Fruit fly (Drosophila melanogaster) whole organism, embryonic: Measurements from ENCODE around the gene Vav.

Source experiments
- Bteb2 ChIP-seq: fragments of 200-800 bp; sonication (Bioruptor generic); optimal IDR thresholded peaks from 2 replicates; lab custom pipeline; 2016; ENCODE audit warnings: missing biosample characterization, missing genetic modification characterization
- CG10654 ChIP-seq: fragments of 200-800 bp; sonication (Bioruptor generic); optimal IDR thresholded peaks from 2 replicates; lab custom pipeline; 2016; ENCODE audit warnings: missing biosample characterization, missing genetic modification characterization
- CG11456 ChIP-seq: fragments of 200-800 bp; sonication (Bioruptor generic); IDR thresholded peaks from 3 replicates; pipeline ENCODE4 v1.3.6; 2022; ENCODE audit warnings: missing biosample characterization, missing genetic modification characterization
- CG11504 ChIP-seq: fragments of 200-800 bp; sonication (Bioruptor generic); optimal IDR thresholded peaks from 3 replicates; lab custom pipeline; 2019; ENCODE audit warnings: missing biosample characterization, mild to moderate bottlenecking, missing genetic modification characterization, moderate library complexity
- CG12071 ChIP-seq: fragments of 200-800 bp; sonication (Bioruptor generic); optimal IDR thresholded peaks from 3 replicates; lab custom pipeline; 2018; ENCODE audit warnings: missing biosample characterization, mild to moderate bottlenecking, missing genetic modification characterization
- CG12236 ChIP-seq: fragments of 200-800 bp; sonication (Bioruptor generic); optimal IDR thresholded peaks from 2 replicates; lab custom pipeline; 2016; ENCODE audit warnings: missing biosample characterization, missing genetic modification characterization
- CG12659 ChIP-seq: fragments of 200-800 bp; sonication (Bioruptor generic); optimal IDR thresholded peaks from 3 replicates; lab custom pipeline; 2017; ENCODE audit warnings: mild to moderate bottlenecking, missing biosample characterization, missing genetic modification reagents, missing genetic modification characterization
- CG13296 ChIP-seq: fragments of 200-800 bp; sonication (Bioruptor generic); optimal IDR thresholded peaks from 3 replicates; lab custom pipeline; 2018; ENCODE audit warnings: missing biosample characterization, mild to moderate bottlenecking, missing genetic modification characterization
- CG16815 ChIP-seq: fragments of 200-800 bp; sonication (Bioruptor generic); optimal IDR thresholded peaks from 3 replicates; lab custom pipeline; 2017; ENCODE audit warnings: missing biosample characterization, mild to moderate bottlenecking, missing genetic modification characterization
- CG17612 ChIP-seq: fragments of 200-800 bp; sonication (Bioruptor generic); IDR thresholded peaks from 2 replicates; pipeline ENCODE4 v1.3.6; 2022; ENCODE audit warnings: missing biosample characterization, missing genetic modification characterization
- CG18619 ChIP-seq: fragments of 200-800 bp; sonication (Bioruptor generic); optimal IDR thresholded peaks from 3 replicates; lab custom pipeline; 2017; ENCODE audit warnings: missing biosample characterization, mild to moderate bottlenecking, missing genetic modification characterization
- CG32532 ChIP-seq: fragments of 200-800 bp; sonication (Bioruptor generic); IDR thresholded peaks from 2 replicates; pipeline ENCODE4 v1.3.6; 2022; ENCODE audit warnings: missing biosample characterization, missing genetic modification characterization
- CG33557 ChIP-seq: fragments of 200-800 bp; sonication (Bioruptor generic); optimal IDR thresholded peaks from 2 replicates; lab custom pipeline; 2019; ENCODE audit warnings: missing biosample characterization, mild to moderate bottlenecking, missing genetic modification characterization, moderate library complexity
- CG7271 ChIP-seq: fragments of 200-800 bp; sonication (Bioruptor generic); optimal IDR thresholded peaks from 2 replicates; lab custom pipeline; 2018; ENCODE audit warnings: missing biosample characterization, mild to moderate bottlenecking, missing genetic modification characterization, moderate library complexity
- Camta ChIP-seq: fragments of 200-800 bp; sonication (Bioruptor generic); optimal IDR thresholded peaks from 2 replicates; lab custom pipeline; 2016; ENCODE audit warnings: missing biosample characterization, missing genetic modification characterization
- CrebB ChIP-seq: fragments of 200-800 bp; sonication (Bioruptor generic); optimal IDR thresholded peaks from 3 replicates; lab custom pipeline; 2018; ENCODE audit warnings: missing biosample characterization, mild to moderate bottlenecking, missing genetic modification characterization
- Elba2 ChIP-seq: fragments of 200-800 bp; sonication (Bioruptor generic); optimal IDR thresholded peaks from 3 replicates; lab custom pipeline; 2016; ENCODE audit warnings: missing biosample characterization, missing genetic modification characterization
- Fer2 ChIP-seq: fragments of 200-800 bp; sonication (Bioruptor generic); optimal IDR thresholded peaks from 2 replicates; lab custom pipeline; 2018; ENCODE audit warnings: missing biosample characterization, mild to moderate bottlenecking, missing genetic modification characterization, moderate library complexity
- H2.0 ChIP-seq: fragments of 200-800 bp; sonication (Bioruptor generic); IDR thresholded peaks from 2 replicates; pipeline ENCODE4 v1.3.6; 2022; ENCODE audit warnings: missing biosample characterization, missing genetic modification characterization
- Hsf ChIP-seq: fragments of 200-800 bp; sonication (Bioruptor generic); optimal IDR thresholded peaks from 3 replicates; lab custom pipeline; 2016; ENCODE audit warnings: missing biosample characterization, missing genetic modification characterization
- Kr ChIP-seq: fragments of 200-800 bp; sonication (Bioruptor generic); optimal IDR thresholded peaks from 2 replicates; lab custom pipeline; 2017; ENCODE audit warnings: missing biosample characterization, mild to moderate bottlenecking, missing genetic modification characterization
- NfI ChIP-seq: fragments of 200-800 bp; sonication (Bioruptor generic); optimal IDR thresholded peaks from 3 replicates; lab custom pipeline; 2018; ENCODE audit warnings: missing biosample characterization, mild to moderate bottlenecking, missing genetic modification characterization, moderate library complexity
- Vsx1 ChIP-seq: fragments of 200-800 bp; sonication (Bioruptor generic); optimal IDR thresholded peaks from 2 replicates; lab custom pipeline; 2017; ENCODE audit warnings: missing biosample characterization, mild to moderate bottlenecking, missing genetic modification characterization, missing genetic modification reagents
- ab ChIP-seq: fragments of 200-800 bp; sonication (Bioruptor generic); optimal IDR thresholded peaks from 2 replicates; lab custom pipeline; 2016; ENCODE audit warnings: missing biosample characterization, missing genetic modification characterization
- bowl ChIP-seq: fragments of 200-800 bp; sonication (Bioruptor generic); IDR thresholded peaks from 2 replicates; pipeline ENCODE4 v1.3.6; 2022; ENCODE audit warnings: missing biosample characterization, missing genetic modification characterization
- cg ChIP-seq: fragments of 200-800 bp; sonication (Bioruptor generic); optimal IDR thresholded peaks from 3 replicates; lab custom pipeline; 2019; ENCODE audit warnings: missing biosample characterization, mild to moderate bottlenecking, missing genetic modification characterization, moderate library complexity
- croc ChIP-seq: fragments of 200-800 bp; sonication (Bioruptor generic); conservative IDR thresholded peaks from 3 replicates; pipeline ENCODE4 v1.3.6; 2022; ENCODE audit warnings: missing biosample characterization, missing genetic modification characterization
- dm ChIP-seq: fragments of 200-800 bp; sonication (Bioruptor generic); optimal IDR thresholded peaks from 3 replicates; lab custom pipeline; 2016; ENCODE audit warnings: missing biosample characterization, missing genetic modification characterization
- fd3F ChIP-seq: fragments of 200-800 bp; sonication (Bioruptor generic); optimal IDR thresholded peaks from 2 replicates; lab custom pipeline; 2018; ENCODE audit warnings: missing biosample characterization, mild to moderate bottlenecking, missing genetic modification characterization, moderate library complexity
- ftz-f1 ChIP-seq: fragments of 200-800 bp; sonication (Bioruptor generic); optimal IDR thresholded peaks from 2 replicates; lab custom pipeline; 2016; ENCODE audit warnings: missing biosample characterization, missing genetic modification characterization
- h ChIP-seq: fragments of >200 bp; optimal IDR thresholded peaks from 2 replicates; lab custom pipeline; 2017
- hkb ChIP-seq, 2 experiments: fragments of 200-800 bp in 1 of 2; fragments of >200 bp in 1 of 2; sonication (Bioruptor generic) in 1 of 2; IDR thresholded peaks in 1 of 2; optimal IDR thresholded peaks in 1 of 2; 2 replicates each; pipeline versions ENCODE4 v1.3.6 to Lab custom; 2017 to 2022; ENCODE audit warnings: missing biosample characterization in 1 of 2, missing genetic modification characterization in 1 of 2
- kah ChIP-seq: fragments of 200-800 bp; sonication (Bioruptor generic); optimal IDR thresholded peaks from 2 replicates; lab custom pipeline; 2018; ENCODE audit warnings: missing biosample characterization, mild to moderate bottlenecking, missing genetic modification characterization
- ken ChIP-seq: fragments of 200-800 bp; sonication (Bioruptor generic); IDR thresholded peaks from 3 replicates; pipeline ENCODE4 v1.3.6; 2022; ENCODE audit warnings: missing biosample characterization, missing genetic modification characterization
- lilli ChIP-seq: fragments of 200-800 bp; sonication (Bioruptor generic); optimal IDR thresholded peaks from 3 replicates; lab custom pipeline; 2016; ENCODE audit warnings: missing biosample characterization, missing genetic modification characterization
- mam ChIP-seq: fragments of 200-800 bp; sonication (Bioruptor generic); optimal IDR thresholded peaks from 3 replicates; lab custom pipeline; 2016; ENCODE audit warnings: missing biosample characterization, missing genetic modification characterization
- mirr ChIP-seq: fragments of 200-800 bp; sonication (Bioruptor generic); optimal IDR thresholded peaks from 3 replicates; lab custom pipeline; 2018; ENCODE audit warnings: missing biosample characterization, mild to moderate bottlenecking, missing genetic modification characterization
- nerfin-2 ChIP-seq: fragments of 200-800 bp; sonication (Bioruptor generic); IDR thresholded peaks from 2 replicates; pipeline ENCODE4 v1.3.6; 2022; ENCODE audit warnings: missing biosample characterization, missing genetic modification characterization; ENCODE audit not compliant: partially characterized antibody
- otp ChIP-seq: fragments of 200-800 bp; sonication (Bioruptor generic); IDR thresholded peaks from 3 replicates; pipeline ENCODE4, ENCODE4 v1.3.6; 2022; ENCODE audit warnings: missing biosample characterization, missing genetic modification characterization
- pb ChIP-seq: fragments of 200-800 bp; sonication (Bioruptor generic); optimal IDR thresholded peaks from 3 replicates; lab custom pipeline; 2016; ENCODE audit warnings: missing biosample characterization, missing genetic modification characterization
- pum ChIP-seq: fragments of 200-800 bp; sonication (Bioruptor generic); optimal IDR thresholded peaks from 2 replicates; lab custom pipeline; 2016; ENCODE audit warnings: missing biosample characterization, missing genetic modification characterization
- sens-2 ChIP-seq: fragments of 200-800 bp; sonication (Bioruptor generic); IDR thresholded peaks from 2 replicates; pipeline ENCODE4 v1.3.6; 2022; ENCODE audit warnings: missing biosample characterization, missing genetic modification characterization
- seq ChIP-seq: fragments of 200-800 bp; sonication (Bioruptor generic); IDR thresholded peaks from 2 replicates; pipeline ENCODE4 v1.3.6; 2022; ENCODE audit warnings: missing biosample characterization, missing genetic modification characterization
- sisA ChIP-seq: fragments of 200-800 bp; sonication (Bioruptor generic); IDR thresholded peaks from 2 replicates; pipeline ENCODE4 v1.3.6; 2022; ENCODE audit warnings: missing biosample characterization, missing genetic modification characterization
- tll ChIP-seq, 2 experiments: fragments of 200-800 bp in 1 of 2; fragments of >200 bp in 1 of 2; sonication (Bioruptor generic) in 1 of 2; optimal IDR thresholded peaks; 2 replicates each; lab custom pipeline; 2017 to 2019; ENCODE audit warnings: missing biosample characterization in 2 of 2, missing genetic modification characterization in 2 of 2, mild to moderate bottlenecking in 1 of 2, moderate library complexity in 1 of 2
- vnd ChIP-seq: fragments of 200-800 bp; sonication (Bioruptor generic); IDR thresholded peaks from 3 replicates; pipeline ENCODE4 v1.3.6; 2022; ENCODE audit warnings: missing biosample characterization, missing genetic modification characterization; ENCODE audit not compliant: partially characterized antibody
- wdn ChIP-seq: fragments of 200-800 bp; sonication (Bioruptor generic); IDR thresholded peaks from 2 replicates; pipeline ENCODE4 v1.3.6; 2022; ENCODE audit warnings: missing biosample characterization, missing genetic modification characterization
- zf30C ChIP-seq: fragments of 200-800 bp; sonication (Bioruptor generic); optimal IDR thresholded peaks from 3 replicates; lab custom pipeline; 2018; ENCODE audit warnings: missing biosample characterization, mild to moderate bottlenecking, missing genetic modification characterization

The Vav gene

dm6 chrX:19297899-19298784, 36.5 kb downstream of the Vav start, which contains the start of gene CG8034 (continued):
- TF ChIP-seq vnd (GFP tag; lab: Robert Waterston, UW) (peak; percentile 60; the same call in 2 of the 3 replicates), CG33557 (GFP tag; lab: Kevin White, UChicago) (peak; percentile 97), h (lab: Kevin White, UChicago) (no peak), mirr (peak; percentile 92), otp (GFP tag; lab: Robert Waterston, UW) (peak; percentile 86), Hsf (GFP tag; lab: Kevin White, UChicago) (peak; percentile 97), sisA (peak; percentile 94), CG7271 (peak; percentile 77), CG16815 (GFP tag; lab: Kevin White, UChicago) (peak; percentile 98), mam (GFP tag; lab: Kevin White, UChicago) (peak; percentile 97), seq (GFP tag; lab: Robert Waterston, UW) (peak; percentile 95), hkb (optimal IDR thresholded peaks at IDR 0.05; lab: Kevin White, UChicago) (peak; percentile 46), hkb (GFP tag; IDR thresholded peaks at IDR 0.05; lab: Robert Waterston, UW) (peak; percentile 95), Elba2 (GFP tag; lab: Kevin White, UChicago) (peak; percentile 76), fd3F (peak; percentile 95), zf30C (GFP tag; lab: Kevin White, UChicago) (no peak), CG10654 (peak; percentile 94), Fer2 (tag; lab: Kevin White, UChicago) (peak; percentile 95), sens-2 (GFP tag; lab: Robert Waterston, UW) (peak; percentile 77), dm (GFP tag; lab: Kevin White, UChicago) (peak; percentile 91), pum (GFP tag; lab: Kevin White, UChicago) (peak; percentile 94), bowl (GFP tag; lab: Robert Waterston, UW) (peak; percentile 73; the same call in 1 of the 2 replicates), CG12236 (peak; percentile 87), CG32532 (peak; percentile 95), CG13296 (GFP tag; lab: Kevin White, UChicago) (peak; percentile 97), NfI (peak; percentile 98), cg (GFP tag; lab: Kevin White, UChicago) (peak; percentile 95), CG12071 (peak; percentile 93), CG12659 (GFP tag; lab: Kevin White, UChicago) (peak; percentile 98), Bteb2 (GFP tag; lab: Kevin White, UChicago) (peak; percentile 95), Kr (peak; percentile 78), CG11504 (tag; lab: Kevin White, UChicago) (peak; percentile 97), Vsx1 (GFP tag; lab: Kevin White, UChicago) (peak; percentile 93), kah (GFP tag; lab: Kevin White, UChicago) (peak; percentile 93), H2.0 (peak; percentile 89), ken (peak; percentile 85), pb (peak; percentile 91), CG11456 (GFP tag; lab: Robert Waterston, UW) (peak; percentile 91), CrebB (tag; lab: Kevin White, UChicago) (peak; percentile 93), tll (GFP tag; optimal IDR thresholded peaks at IDR 0.05; lab: Kevin White, UChicago) (peak; percentile 39 to 69), croc (peak; percentile 94), nerfin-2 (GFP tag; lab: Robert Waterston, UW) (peak; percentile 51; the same call in 1 of the 2 replicates), CG17612 (GFP tag; lab: Robert Waterston, UW) (peak; percentile 72), ab (peak; percentile 84), lilli (GFP tag; lab: Kevin White, UChicago) (peak; percentile 98), wdn (GFP tag; lab: Robert Waterston, UW) (peak; percentile 87), ftz-f1 (GFP tag; lab: Kevin White, UChicago) (peak; percentile 79), CG18619 (GFP tag; lab: Kevin White, UChicago) (peak; percentile 98), Camta (GFP tag; lab: Kevin White, UChicago) (peak; percentile 96)
